Worm (Caenorhabditis elegans) whole organism, L4/young adult: ENCODE results near the gene ncx-3.

Experiments used
- W03F9.2 ChIP-seq: fragments of 150-350 bp; optimal IDR thresholded peaks from 2 replicates; lab custom pipeline; 2014; ENCODE audit warnings: missing biosample characterization, missing genetic modification characterization
- dao-5 ChIP-seq: sonication (generic microtip); optimal IDR thresholded peaks from 2 replicates; lab custom pipeline; 2016; ENCODE audit warnings: missing genotype, missing genetic modification characterization, moderate library complexity, missing compliant biosample characterization

ce11 chrIV:10771296-10771695 is 54.8 kb downstream of the ncx-3 start:
- TF ChIP-seq dao-5 (no peak), W03F9.2 (tag; lab: Kevin White, UChicago) (no peak)
